Fruit fly (Drosophila melanogaster) whole organism, adult: Measurements from ENCODE around the gene cwo.

ENCODE experiments used
- CG11617 ChIP-seq: fragments of 200-800 bp; sonication (Bioruptor generic); optimal IDR thresholded peaks from 2 replicates; lab custom pipeline; 2017; ENCODE audit warnings: mild to moderate bottlenecking, missing biosample characterization, missing genetic modification reagents, missing genetic modification characterization
- CG12768 ChIP-seq: fragments of 200-800 bp; sonication (Bioruptor generic); optimal IDR thresholded peaks from 2 replicates; lab custom pipeline; 2017; ENCODE audit warnings: missing biosample characterization, missing genetic modification characterization, mild to moderate bottlenecking, moderate library complexity, missing genetic modification reagents
- CG14711 ChIP-seq: fragments of 200-800 bp; sonication (Bioruptor generic); optimal IDR thresholded peaks from 2 replicates; lab custom pipeline; 2018; ENCODE audit warnings: missing biosample characterization, mild to moderate bottlenecking, missing genetic modification characterization, moderate library complexity
- CG1620 ChIP-seq: fragments of 200-800 bp; sonication (Bioruptor generic); optimal IDR thresholded peaks from 2 replicates; lab custom pipeline; 2016; ENCODE audit warnings: missing biosample characterization, missing genetic modification characterization
- CG33017 ChIP-seq: fragments of 200-800 bp; sonication (Bioruptor generic); optimal IDR thresholded peaks from 2 replicates; lab custom pipeline; 2018; ENCODE audit warnings: missing biosample characterization, mild to moderate bottlenecking, missing genetic modification characterization, moderate library complexity
- CG5204 ChIP-seq: fragments of 200-800 bp; sonication (Bioruptor generic); optimal IDR thresholded peaks from 2 replicates; lab custom pipeline; 2016; ENCODE audit warnings: missing biosample characterization, missing genetic modification characterization
- CG7045 ChIP-seq: fragments of 200-800 bp; sonication (Bioruptor generic); optimal IDR thresholded peaks from 2 replicates; lab custom pipeline; 2017; ENCODE audit warnings: missing biosample characterization, mild to moderate bottlenecking, missing genetic modification characterization
- CG7101 ChIP-seq: fragments of 200-800 bp; sonication (Bioruptor generic); optimal IDR thresholded peaks from 2 replicates; lab custom pipeline; 2018; ENCODE audit warnings: missing biosample characterization, mild to moderate bottlenecking, missing genetic modification characterization, moderate library complexity
- Clk ChIP-seq: fragments of 200-800 bp; sonication (Bioruptor generic); optimal IDR thresholded peaks from 2 replicates; lab custom pipeline; 2017; ENCODE audit warnings: missing biosample characterization, missing genetic modification characterization
- Crg-1 ChIP-seq: fragments of 200-800 bp; sonication (Bioruptor generic); optimal IDR thresholded peaks from 2 replicates; lab custom pipeline; 2016; ENCODE audit warnings: missing biosample characterization, missing genetic modification characterization
- Hr96 ChIP-seq: fragments of 200-800 bp; sonication (Bioruptor generic); optimal IDR thresholded peaks from 2 replicates; lab custom pipeline; 2016; ENCODE audit warnings: missing biosample characterization, missing genetic modification characterization
- Mnt ChIP-seq: fragments of 200-800 bp; sonication (Bioruptor generic); optimal IDR thresholded peaks from 2 replicates; lab custom pipeline; 2016; ENCODE audit warnings: missing biosample characterization, mild to moderate bottlenecking, missing genetic modification characterization
- bab1 ChIP-seq: fragments of 200-800 bp; sonication (Bioruptor generic); optimal IDR thresholded peaks from 3 replicates; lab custom pipeline; 2019; ENCODE audit warnings: missing biosample characterization, mild to moderate bottlenecking, missing genetic modification characterization, moderate library complexity
- cic ChIP-seq: fragments of 200-800 bp; sonication (Bioruptor generic); optimal IDR thresholded peaks from 2 replicates; lab custom pipeline; 2017; ENCODE audit warnings: missing biosample characterization, mild to moderate bottlenecking, missing genetic modification characterization, moderate library complexity
- cnc ChIP-seq, 2 experiments: fragments of >200 bp; optimal IDR thresholded peaks; 2 replicates each; lab custom pipeline; 2017
- kay ChIP-seq: fragments of 200-800 bp; sonication (Bioruptor generic); peaks from one replicate; lab custom pipeline; 2016; ENCODE audit warnings: missing biosample characterization, missing genetic modification characterization, borderline replicate concordance
- ovo ChIP-seq: fragments of 200-800 bp; sonication (Bioruptor generic); optimal IDR thresholded peaks from 2 replicates; lab custom pipeline; 2016; ENCODE audit warnings: missing biosample characterization, missing genetic modification characterization
- pad ChIP-seq: fragments of 200-800 bp; sonication (Bioruptor generic); optimal IDR thresholded peaks from 3 replicates; lab custom pipeline; 2017; ENCODE audit warnings: missing biosample characterization, missing genetic modification characterization, mild to moderate bottlenecking, moderate library complexity, missing genetic modification reagents
- tj ChIP-seq: fragments of 200-800 bp; sonication (Bioruptor generic); optimal IDR thresholded peaks from 3 replicates; lab custom pipeline; 2017; ENCODE audit warnings: missing biosample characterization, mild to moderate bottlenecking, missing genetic modification characterization, moderate library complexity
- toe ChIP-seq: fragments of 200-800 bp; sonication (Bioruptor generic); optimal IDR thresholded peaks from 2 replicates; lab custom pipeline; 2016; ENCODE audit warnings: missing biosample characterization, missing genetic modification characterization

cwo gene

dm6 chr3R:10407658-10408057, 19.6 kb downstream of the cwo start:
- TF ChIP-seq tj (GFP tag; lab: Kevin White, UChicago) (peak; percentile 100), CG7101 (no peak)

dm6 chr3R:10411752-10412549, 23.9 kb downstream of the cwo start:
- TF ChIP-seq CG1620 (no peak), CG12768 (GFP tag; lab: Kevin White, UChicago) (peak; percentile 90), CG7101 (peak; percentile 84), CG14711 (tag; lab: Kevin White, UChicago) (peak; percentile 78), ovo (GFP tag; lab: Kevin White, UChicago) (no peak), Clk (GFP tag; lab: Kevin White, UChicago) (peak; percentile 76), CG33017 (tag; lab: Kevin White, UChicago) (peak; percentile 88), Crg-1 (GFP tag; lab: Kevin White, UChicago) (no peak), Mnt (GFP tag; lab: Kevin White, UChicago) (peak; percentile 57), CG7045 (GFP tag; lab: Kevin White, UChicago) (peak; percentile 59), tj (GFP tag; lab: Kevin White, UChicago) (no peak), bab1 (GFP tag; lab: Kevin White, UChicago) (no peak), CG5204 (GFP tag; lab: Kevin White, UChicago) (no peak), cic (peak; percentile 78), toe (GFP tag; lab: Kevin White, UChicago) (peak; percentile 63), cnc (optimal IDR thresholded peaks at IDR 0.05; lab: Kevin White, UChicago) (peak in 1 of 2 experiments; percentile 17), kay (no peak), Hr96 (peak; percentile 82), CG11617 (GFP tag; lab: Kevin White, UChicago) (no peak), pad (GFP tag; lab: Kevin White, UChicago) (peak; percentile 64)

dm6 chr3R:10412550-10413459, 24.7 kb downstream of the cwo start, which contains the start of the genes Irp-1B and Rrp46:
TSS of gene Irp-1B (minus strand) at chr3R:10412869.
TSS of gene Rrp46 (plus strand) at chr3R:10413301.
- TF ChIP-seq kay (no peak), Hr96 (no peak), tj (GFP tag; lab: Kevin White, UChicago) (peak; percentile 39), cnc (optimal IDR thresholded peaks at IDR 0.05; lab: Kevin White, UChicago) (no peak), Crg-1 (GFP tag; lab: Kevin White, UChicago) (peak; percentile 33), CG33017 (tag; lab: Kevin White, UChicago) (no peak), CG14711 (tag; lab: Kevin White, UChicago) (no peak), Mnt (GFP tag; lab: Kevin White, UChicago) (peak; percentile 11), pad (GFP tag; lab: Kevin White, UChicago) (no peak), ovo (GFP tag; lab: Kevin White, UChicago) (no peak), bab1 (GFP tag; lab: Kevin White, UChicago) (no peak), CG7101 (no peak), CG5204 (GFP tag; lab: Kevin White, UChicago) (no peak), CG7045 (GFP tag; lab: Kevin White, UChicago) (no peak), Clk (GFP tag; lab: Kevin White, UChicago) (no peak), toe (GFP tag; lab: Kevin White, UChicago) (peak; percentile 32), CG11617 (GFP tag; lab: Kevin White, UChicago) (no peak), cic (peak; percentile 18), CG1620 (peak; percentile 37), CG12768 (GFP tag; lab: Kevin White, UChicago) (peak; percentile 8)

- TF ChIP-seq CG1620 (peak; percentile 63), ovo (GFP tag; lab: Kevin White, UChicago) (no peak), Mnt (GFP tag; lab: Kevin White, UChicago) (peak; percentile 64), CG7101 (peak; percentile 38), CG14711 (tag; lab: Kevin White, UChicago) (peak; percentile 42), kay (no peak), tj (GFP tag; lab: Kevin White, UChicago) (no peak), cic (no peak), CG12768 (GFP tag; lab: Kevin White, UChicago) (no peak), pad (GFP tag; lab: Kevin White, UChicago) (peak; percentile 42), Clk (GFP tag; lab: Kevin White, UChicago) (no peak), cnc (optimal IDR thresholded peaks at IDR 0.05; lab: Kevin White, UChicago) (no peak), bab1 (GFP tag; lab: Kevin White, UChicago) (peak; percentile 90), toe (GFP tag; lab: Kevin White, UChicago) (peak; percentile 37), CG5204 (GFP tag; lab: Kevin White, UChicago) (no peak), CG33017 (tag; lab: Kevin White, UChicago) (no peak), Hr96 (peak; percentile 48), CG7045 (GFP tag; lab: Kevin White, UChicago) (no peak), Crg-1 (GFP tag; lab: Kevin White, UChicago) (peak; percentile 40), CG11617 (GFP tag; lab: Kevin White, UChicago) (peak; percentile 31)
Measured at dm6 chr3R:10415923-10416322, 27.9 kb downstream of the cwo start, which contains the start of gene CG6345. TSS of gene CG6345 (minus strand) at chr3R:10416046.

- TF ChIP-seq cnc (optimal IDR thresholded peaks at IDR 0.05; lab: Kevin White, UChicago) (no peak), cic (no peak)
Measured at dm6 chr3R:10421167-10421566, 33.1 kb downstream of the cwo start.
